Fruit fly (Drosophila melanogaster) Kc167 (cell line): ENCODE results near the gene CG32573.

Experiments
- Myc ChIP-seq: fragments of >200 bp; optimal IDR thresholded peaks from 2 replicates; lab custom pipeline; 2017; ENCODE audit warnings: missing external identifiers
- Sin3A ChIP-seq: fragments of >200 bp; optimal IDR thresholded peaks from 2 replicates; lab custom pipeline; 2018; ENCODE audit warnings: missing external identifiers
- ttk ChIP-seq: sonication (Bioruptor generic); optimal IDR thresholded peaks from 2 replicates; lab custom pipeline; 2017; ENCODE audit warnings: missing external identifiers

dm6 chrX:16623524-16623923 is 27.7 kb upstream of the CG32573 start:
- TF ChIP-seq Sin3A (lab: Kevin White, UChicago) (no peak), Myc (lab: Kevin White, UChicago) (no peak), ttk (lab: Kevin White, UChicago) (no peak)
